Worm (Caenorhabditis elegans) whole organism, late embryonic: ENCODE data around the gene T04C12.11.
A peak's percentile ranks its signal among the peaks of the same experiment; 100 is the strongest.

Source experiments
- F13H6.1 ChIP-seq: sonication (generic microtip); optimal IDR thresholded peaks from 2 replicates; lab custom pipeline; 2016; ENCODE audit warnings: missing genetic modification characterization, missing compliant biosample characterization
- Y22D7AL.16 ChIP-seq: sonication (generic microtip); optimal IDR thresholded peaks from 2 replicates; lab custom pipeline; 2016; ENCODE audit warnings: missing genetic modification characterization, missing compliant biosample characterization
- ahr-1 ChIP-seq: sonication (generic microtip); optimal IDR thresholded peaks from 2 replicates; lab custom pipeline; 2016; ENCODE audit warnings: missing genetic modification characterization, missing compliant biosample characterization
- ama-1 ChIP-seq: fragments of 150-350 bp; optimal IDR thresholded peaks from 2 replicates; lab custom pipeline; 2014
- ceh-14 ChIP-seq: sonication (generic microtip); optimal IDR thresholded peaks from 2 replicates; lab custom pipeline; 2016; ENCODE audit warnings: missing genotype, missing genetic modification characterization, missing compliant biosample characterization
- ceh-18 ChIP-seq: sonication (generic microtip); optimal IDR thresholded peaks from 2 replicates; lab custom pipeline; 2016; ENCODE audit warnings: missing genetic modification characterization, missing compliant biosample characterization
- ceh-19 ChIP-seq: fragments of 200-800 bp; sonication (Bioruptor generic); optimal IDR thresholded peaks from 2 replicates; lab custom pipeline; 2018; ENCODE audit warnings: mild to moderate bottlenecking, missing genetic modification characterization, missing compliant biosample characterization
- ceh-22 ChIP-seq: sonication (generic microtip); optimal IDR thresholded peaks from 2 replicates; lab custom pipeline; 2017; ENCODE audit warnings: missing biosample characterization, missing genetic modification characterization
- ceh-30 ChIP-seq: fragments of 150-350 bp; optimal IDR thresholded peaks from 2 replicates; lab custom pipeline; 2014; ENCODE audit warnings: missing biosample characterization, missing genetic modification characterization
- ceh-31 ChIP-seq: sonication (generic microtip); optimal IDR thresholded peaks from 2 replicates; lab custom pipeline; 2016; ENCODE audit warnings: missing genetic modification characterization, missing compliant biosample characterization
- ceh-48 ChIP-seq: sonication (generic microtip); optimal IDR thresholded peaks from 2 replicates; lab custom pipeline; 2016; ENCODE audit warnings: missing genetic modification characterization, inconsistent platforms, missing compliant biosample characterization
- ceh-6 ChIP-seq: fragments of 200-800 bp; sonication (Bioruptor generic); optimal IDR thresholded peaks from 2 replicates; lab custom pipeline; 2018; ENCODE audit warnings: mild to moderate bottlenecking, missing genetic modification characterization, missing compliant biosample characterization
- ceh-9 ChIP-seq: sonication (generic microtip); optimal IDR thresholded peaks from 2 replicates; lab custom pipeline; 2016; ENCODE audit warnings: mild to moderate bottlenecking, missing genetic modification characterization, inconsistent platforms, missing compliant biosample characterization
- dmd-4 ChIP-seq: sonication (generic microtip); optimal IDR thresholded peaks from 2 replicates; lab custom pipeline; 2016; ENCODE audit warnings: borderline replicate concordance, missing genetic modification characterization, missing compliant biosample characterization
- dve-1 ChIP-seq: sonication (generic microtip); optimal IDR thresholded peaks from 2 replicates; lab custom pipeline; 2017; ENCODE audit warnings: antibody characterized with exemption, mild to moderate bottlenecking, missing genetic modification characterization, missing compliant biosample characterization
- elt-2 ChIP-seq: sonication (generic microtip); optimal IDR thresholded peaks from 2 replicates; lab custom pipeline; 2016; ENCODE audit warnings: missing genetic modification reagents, missing genetic modification characterization, missing compliant biosample characterization
- elt-4 ChIP-seq: sonication (generic microtip); optimal IDR thresholded peaks from 2 replicates; lab custom pipeline; 2016; ENCODE audit warnings: missing genetic modification characterization, missing compliant biosample characterization
- ets-4 ChIP-seq: sonication (generic microtip); optimal IDR thresholded peaks from 2 replicates; lab custom pipeline; 2016; ENCODE audit warnings: missing genetic modification characterization, missing compliant biosample characterization
- fkh-10 ChIP-seq: fragments of 150-350 bp; optimal IDR thresholded peaks from 2 replicates; lab custom pipeline; 2014; ENCODE audit warnings: missing biosample characterization, missing genetic modification reagents, missing genetic modification characterization
- gmeb-2 ChIP-seq: sonication (generic microtip); optimal IDR thresholded peaks from 2 replicates; lab custom pipeline; 2016; ENCODE audit warnings: missing genetic modification characterization, inconsistent platforms, missing compliant biosample characterization
- hlh-15 ChIP-seq: sonication (generic microtip); optimal IDR thresholded peaks from 2 replicates; lab custom pipeline; 2016; ENCODE audit warnings: missing genetic modification characterization, missing compliant biosample characterization
- hlh-30 ChIP-seq: sonication (generic microtip); optimal IDR thresholded peaks from 2 replicates; lab custom pipeline; 2017; ENCODE audit warnings: antibody characterized with exemption, missing genetic modification characterization, missing compliant biosample characterization; ENCODE audit not compliant: insufficient read depth
- hlh-6 ChIP-seq: sonication (generic microtip); optimal IDR thresholded peaks from 2 replicates; lab custom pipeline; 2016; ENCODE audit warnings: missing genotype, missing genetic modification characterization, missing compliant biosample characterization
- lim-6 ChIP-seq: sonication (generic microtip); optimal IDR thresholded peaks from 2 replicates; lab custom pipeline; 2016; ENCODE audit warnings: missing genetic modification characterization, missing compliant biosample characterization
- madf-2 ChIP-seq: sonication (generic microtip); optimal IDR thresholded peaks from 2 replicates; lab custom pipeline; 2017; ENCODE audit warnings: missing genetic modification characterization, missing compliant biosample characterization
- nfya-1 ChIP-seq: sonication (generic microtip); optimal IDR thresholded peaks from 2 replicates; lab custom pipeline; 2017; ENCODE audit warnings: missing genetic modification characterization, mild to moderate bottlenecking, missing compliant biosample characterization, antibody characterized with exemption, moderate library complexity
- nhr-11 ChIP-seq: fragments of 150-350 bp; optimal IDR thresholded peaks from 2 replicates; lab custom pipeline; 2014; ENCODE audit warnings: missing biosample characterization, missing genetic modification characterization
- nhr-232 ChIP-seq: sonication (generic microtip); optimal IDR thresholded peaks from 2 replicates; lab custom pipeline; 2016; ENCODE audit warnings: missing genetic modification characterization, missing compliant biosample characterization
- npax-4 ChIP-seq: sonication (generic microtip); optimal IDR thresholded peaks from 2 replicates; lab custom pipeline; 2016; ENCODE audit warnings: missing genetic modification characterization, missing compliant biosample characterization
- odd-2 ChIP-seq: sonication (generic microtip); optimal IDR thresholded peaks from 2 replicates; lab custom pipeline; 2017; ENCODE audit warnings: antibody characterized with exemption, mild to moderate bottlenecking, missing genetic modification characterization, missing compliant biosample characterization
- pat-9 ChIP-seq: fragments of 200-800 bp; sonication (Bioruptor generic); optimal IDR thresholded peaks from 2 replicates; lab custom pipeline; 2018; ENCODE audit warnings: mild to moderate bottlenecking, missing genetic modification characterization, moderate library complexity, missing compliant biosample characterization
- pha-4 ChIP-seq: fragments of 150-350 bp; optimal IDR thresholded peaks from 2 replicates; lab custom pipeline; 2018; ENCODE audit warnings: missing biosample characterization, missing genetic modification reagents, missing genetic modification characterization
- pqm-1 ChIP-seq: sonication (generic microtip); optimal IDR thresholded peaks from 2 replicates; lab custom pipeline; 2016; ENCODE audit warnings: missing genetic modification characterization, missing compliant biosample characterization
- pros-1 ChIP-seq: fragments of 150-350 bp; optimal IDR thresholded peaks from 2 replicates; lab custom pipeline; 2014; ENCODE audit warnings: missing biosample characterization, missing genetic modification reagents, missing genetic modification characterization
- rnt-1 ChIP-seq: sonication (generic microtip); optimal IDR thresholded peaks from 2 replicates; lab custom pipeline; 2016; ENCODE audit warnings: missing genetic modification characterization, missing compliant biosample characterization
- sdc-2 ChIP-seq: sonication (generic microtip); optimal IDR thresholded peaks from 2 replicates; lab custom pipeline; 2016; ENCODE audit warnings: missing genotype, missing genetic modification characterization, missing compliant biosample characterization
- sox-2 ChIP-seq: fragments of 200-800 bp; sonication (Bioruptor generic); IDR thresholded peaks from 2 replicates; pipeline ENCODE4 v1.3.6; 2022; ENCODE audit warnings: missing genetic modification reagents, missing genetic modification characterization, missing compliant biosample characterization
- syd-9 ChIP-seq: sonication (generic microtip); optimal IDR thresholded peaks from 2 replicates; lab custom pipeline; 2016; ENCODE audit warnings: mild to moderate bottlenecking, missing genetic modification characterization, moderate library complexity, missing compliant biosample characterization
- tbx-2 ChIP-seq: sonication (generic microtip); optimal IDR thresholded peaks from 2 replicates; lab custom pipeline; 2016; ENCODE audit warnings: missing genetic modification characterization, missing compliant biosample characterization
- tbx-7 ChIP-seq: sonication (generic microtip); optimal IDR thresholded peaks from 2 replicates; lab custom pipeline; 2016; ENCODE audit warnings: missing genotype, missing genetic modification characterization, missing compliant biosample characterization
- unc-3 ChIP-seq, 2 experiments: fragments of 200-800 bp in 1 of 2; sonication (Bioruptor generic) in 1 of 2; sonication (generic microtip) in 1 of 2; conservative IDR thresholded peaks in 1 of 2; optimal IDR thresholded peaks in 1 of 2; 2 replicates each; pipeline versions ENCODE4 v1.3.6 to Lab custom; 2016 to 2022; ENCODE audit warnings: missing compliant biosample characterization in 2 of 2, missing genetic modification characterization in 2 of 2, missing genetic modification reagents in 1 of 2
- unc-42 ChIP-seq: sonication (generic microtip); optimal IDR thresholded peaks from 2 replicates; lab custom pipeline; 2016; ENCODE audit warnings: missing genotype, missing genetic modification characterization, missing compliant biosample characterization
- unc-55 ChIP-seq: sonication (generic microtip); optimal IDR thresholded peaks from 2 replicates; lab custom pipeline; 2017; ENCODE audit warnings: missing biosample characterization, missing genetic modification reagents, missing genetic modification characterization
- unc-86 ChIP-seq: sonication (generic microtip); optimal IDR thresholded peaks from 2 replicates; lab custom pipeline; 2016; ENCODE audit warnings: missing genetic modification characterization, missing compliant biosample characterization
- ztf-16 ChIP-seq: sonication (generic microtip); optimal IDR thresholded peaks from 2 replicates; lab custom pipeline; 2017; ENCODE audit warnings: missing genetic modification characterization, missing compliant biosample characterization

The T04C12.11 gene

DNA sequence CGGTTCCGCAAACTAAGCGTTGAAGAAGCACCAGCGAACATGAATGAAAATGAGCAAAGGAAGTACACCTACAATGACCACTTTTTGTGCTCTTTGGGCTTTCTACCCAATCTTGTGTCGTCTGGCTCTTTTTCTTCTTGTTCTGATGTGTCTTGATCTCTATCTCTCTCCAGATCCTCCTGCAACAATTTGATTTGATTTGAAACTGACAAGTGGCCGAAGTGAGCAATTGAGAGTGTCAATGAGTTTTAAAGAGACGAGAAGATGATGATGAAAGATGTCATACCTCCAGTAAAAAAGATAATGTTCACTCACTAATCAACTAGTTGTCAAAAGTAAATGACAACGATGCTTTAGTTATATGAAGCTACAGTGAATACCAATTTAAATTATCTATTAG is 25.3 kb downstream of the T04C12.11 start, which contains the start of gene pptr-2:
Gene pptr-2 (minus strand): TSS at position 184 of the 400 bp plus-strand sequence.
- TF ChIP-seq ceh-18 (tag; lab: Kevin White, UChicago) (no peak), rnt-1 (tag; lab: Kevin White, UChicago) (peak; percentile 32), ama-1 (lab: Kevin White, UChicago) (no peak), unc-55 (GFP tag; lab: Kevin White, UChicago) (peak; percentile 92)

DNA sequence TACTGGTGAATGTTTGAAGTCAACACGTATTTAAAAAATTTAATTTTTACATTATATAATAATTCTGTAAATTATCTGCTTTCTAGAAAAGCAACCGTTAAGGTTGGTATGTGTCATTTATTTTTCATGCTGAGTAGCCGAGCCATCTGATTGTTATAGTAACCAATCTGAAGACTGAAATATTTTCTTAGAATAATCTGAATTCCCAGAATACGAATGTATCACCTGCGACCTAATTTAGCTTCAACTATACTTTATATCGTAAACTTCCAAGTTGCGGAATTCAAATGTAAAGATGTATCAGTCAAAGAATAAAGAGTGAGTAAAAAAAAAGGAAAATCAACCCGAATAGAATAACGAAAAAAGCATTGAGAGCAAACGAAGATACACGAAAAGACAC is 26.8 kb downstream of the T04C12.11 start:
- TF ChIP-seq sdc-2 (no peak), ceh-14 (no peak), ztf-16 (tag; lab: Kevin White, UChicago) (no peak), elt-4 (tag; lab: Kevin White, UChicago) (no peak), nhr-232 (tag; lab: Kevin White, UChicago) (no peak), npax-4 (no peak)
- TF ChIP-seq, all 69 proteins: peak for 0

DNA sequence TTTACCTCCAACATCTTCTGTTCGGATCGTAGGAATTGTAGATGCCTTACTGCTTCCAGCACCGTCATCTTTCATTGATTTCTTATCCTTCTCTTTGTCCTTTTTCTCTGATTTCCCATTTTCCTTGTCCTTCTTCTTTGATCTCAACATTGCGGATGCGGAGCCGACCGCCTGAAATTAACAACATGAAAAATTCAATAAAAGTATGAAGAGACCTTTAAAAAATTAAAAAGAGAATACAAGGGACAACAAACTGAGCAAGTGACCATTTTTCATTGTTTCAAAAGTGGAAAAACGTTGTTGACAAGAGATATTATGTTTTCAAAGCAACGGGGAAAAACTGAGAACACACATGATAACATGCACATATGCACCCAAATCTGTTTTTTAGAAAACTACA is 29.4 kb downstream of the T04C12.11 start:
- TF ChIP-seq ceh-6 (no peak), dve-1 (tag; lab: Kevin White, UChicago) (no peak), unc-55 (GFP tag; lab: Kevin White, UChicago) (no peak), nfya-1 (tag; lab: Kevin White, UChicago) (no peak), ceh-19 (GFP tag; lab: Kevin White, UChicago) (no peak), ceh-48 (tag; lab: Kevin White, UChicago) (no peak), pros-1 (tag; lab: Kevin White, UChicago) (no peak), madf-2 (tag; lab: Kevin White, UChicago) (no peak), ceh-30 (tag; lab: Kevin White, UChicago) (no peak), unc-42 (tag; lab: Kevin White, UChicago) (no peak), ceh-9 (no peak), tbx-2 (tag; lab: Kevin White, UChicago) (no peak), pqm-1 (tag; lab: Kevin White, UChicago) (no peak), elt-2 (no peak), dmd-4 (tag; lab: Kevin White, UChicago) (no peak), tbx-7 (tag; lab: Kevin White, UChicago) (no peak)

- TF ChIP-seq hlh-6 (tag; lab: Kevin White, UChicago) = peak; percentile 59
- TF ChIP-seq rnt-1 (tag; lab: Kevin White, UChicago) = peak; percentile 83
- TF ChIP-seq ztf-16 (tag; lab: Kevin White, UChicago) = peak; percentile 50
- peak; percentile 94 for TF ChIP-seq ceh-31
- peak; percentile 89 for TF ChIP-seq ets-4
- peak; percentile 71 for TF ChIP-seq F13H6.1 (tag; lab: Kevin White, UChicago)
- TF ChIP-seq ceh-14 = peak; percentile 85
- TF ChIP-seq nhr-11 (tag; lab: Kevin White, UChicago) = no peak
- TF ChIP-seq odd-2 = no peak
- TF ChIP-seq unc-3 (GFP tag; conservative IDR thresholded peaks at IDR 0.05; lab: Robert Waterston, UW) = no peak
- no peak for TF ChIP-seq unc-3 (tag; optimal IDR thresholded peaks at IDR 0.05; lab: Kevin White, UChicago)
- TF ChIP-seq pha-4 (tag; lab: Kevin White, UChicago) = no peak
- no peak for TF ChIP-seq gmeb-2 (tag; lab: Kevin White, UChicago)
- no peak for TF ChIP-seq ceh-18 (tag; lab: Kevin White, UChicago)
- no peak for TF ChIP-seq ceh-19 (GFP tag; lab: Kevin White, UChicago)
- no peak for TF ChIP-seq sox-2
- TF ChIP-seq hlh-30 (tag; lab: Kevin White, UChicago) = no peak
- no peak for TF ChIP-seq ceh-22 (tag; lab: Kevin White, UChicago)
- peak; percentile 13 for TF ChIP-seq nfya-1 (tag; lab: Kevin White, UChicago)
- peak; percentile 8 for TF ChIP-seq sdc-2
- TF ChIP-seq pat-9 (tag; lab: Kevin White, UChicago) = no peak
- no peak for TF ChIP-seq unc-86
- peak; percentile 30 for TF ChIP-seq unc-42 (tag; lab: Kevin White, UChicago)
- TF ChIP-seq unc-55 (GFP tag; lab: Kevin White, UChicago) = no peak
- TF ChIP-seq Y22D7AL.16 (tag; lab: Kevin White, UChicago) = no peak
- TF ChIP-seq nhr-232 (tag; lab: Kevin White, UChicago) = no peak
- no peak for TF ChIP-seq syd-9 (tag; lab: Kevin White, UChicago)
- peak; percentile 56 for TF ChIP-seq dmd-4 (tag; lab: Kevin White, UChicago)
- TF ChIP-seq fkh-10 (GFP tag; lab: Kevin White, UChicago) = no peak
- no peak for TF ChIP-seq npax-4
- TF ChIP-seq madf-2 (tag; lab: Kevin White, UChicago) = peak; percentile 35
- TF ChIP-seq tbx-7 (tag; lab: Kevin White, UChicago) = peak; percentile 91
- TF ChIP-seq ahr-1 (tag; lab: Kevin White, UChicago) = peak; percentile 25
- no peak for TF ChIP-seq pqm-1 (tag; lab: Kevin White, UChicago)
- no peak for TF ChIP-seq hlh-15
- peak; percentile 12 for TF ChIP-seq lim-6
These were observed 30.8 kb downstream of the T04C12.11 start for ce11 chrV:11029309-11029708.
